Fruit fly (Drosophila melanogaster) S2 (cell line): Measurements from ENCODE around the gene CG4586.

ENCODE experiments used
- CG8478 ChIP-seq: fragments of >200 bp; optimal IDR thresholded peaks from 2 replicates; lab custom pipeline; 2018
- CTCF ChIP-seq, 2 experiments: fragments of >200 bp; optimal IDR thresholded peaks; 2 replicates each; lab custom pipeline; 2018

dm6 chrX:6988082-6988481 is 18.4 kb downstream of the CG4586 start:
- TF ChIP-seq CTCF (optimal IDR thresholded peaks at IDR 0.05; lab: Kevin White, UChicago) (no peak), CG8478 (lab: Kevin White, UChicago) (no peak)
